Worm (Caenorhabditis elegans) whole organism, L4/young adult: Measurements from ENCODE around the gene Y57G11C.20.

Experiments used
- W03F9.2 ChIP-seq: fragments of 150-350 bp; optimal IDR thresholded peaks from 2 replicates; lab custom pipeline; 2014; ENCODE audit warnings: missing biosample characterization, missing genetic modification characterization
- dao-5 ChIP-seq: sonication (generic microtip); optimal IDR thresholded peaks from 2 replicates; lab custom pipeline; 2016; ENCODE audit warnings: missing genotype, missing genetic modification characterization, moderate library complexity, missing compliant biosample characterization
- him-1 ChIP-seq: sonication (generic microtip); optimal IDR thresholded peaks from 2 replicates; lab custom pipeline; 2016; ENCODE audit warnings: missing genotype, missing genetic modification reagents, missing genetic modification characterization, missing compliant biosample characterization

DNA sequence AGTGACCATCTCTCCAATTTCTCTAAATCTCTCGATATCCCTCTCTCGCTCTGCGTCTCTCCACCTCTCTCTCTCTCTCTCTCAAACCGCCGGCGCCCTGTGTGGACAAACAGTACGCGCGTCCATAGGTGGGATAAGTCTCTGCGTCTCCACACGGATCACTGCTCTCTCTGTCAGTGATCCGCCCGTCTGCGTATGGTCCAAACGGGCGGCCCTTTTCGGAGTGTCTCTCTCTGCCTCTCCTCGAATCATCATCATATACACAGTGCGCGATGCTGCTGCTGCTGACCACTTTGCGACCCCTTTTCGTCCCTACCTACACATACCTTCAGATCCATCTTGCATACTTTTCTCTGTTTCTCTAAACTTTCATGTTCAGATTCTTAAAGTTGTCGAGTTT is 29.2 kb downstream of the Y57G11C.20 start:
- TF ChIP-seq him-1 (tag; lab: Kevin White, UChicago) (no peak), W03F9.2 (tag; lab: Kevin White, UChicago) (no peak), dao-5 (tag; lab: Kevin White, UChicago) (no peak)
